Fruit fly (Drosophila melanogaster): ENCODE results near the gene CG5439.
A peak's percentile ranks its signal among the peaks of the same experiment; 100 is the strongest.

CG5439 gene

dm6 chr2L:13205256-13205655 is 28.3 kb downstream of the CG5439 start (continued):
- peak; percentile 29; the same call in 1 of the 3 replicates for TF ChIP-seq dysf (GFP tag; IDR thresholded peaks at IDR 0.05)
- TF ChIP-seq kni (GFP tag; optimal IDR thresholded peaks at IDR 0.05) = peak; percentile 83
- no peak for TF ChIP-seq Spps (tag; optimal IDR thresholded peaks at IDR 0.05)
- TF ChIP-seq zfh1 (GFP tag; IDR thresholded peaks at IDR 0.05) = 0 out of 3 replicates have a peak, but pooled peaks have one; percentile 28
- TF ChIP-seq Lim3 (GFP tag; IDR thresholded peaks at IDR 0.05) = no peak
- TF ChIP-seq pho (GFP tag; optimal IDR thresholded peaks at IDR 0.05) = peak; percentile 64
- peak; percentile 38 for TF ChIP-seq bcd (GFP tag; optimal IDR thresholded peaks at IDR 0.05)
- peak; percentile 57 for TF ChIP-seq CG4328 (GFP tag; optimal IDR thresholded peaks at IDR 0.05)
- TF ChIP-seq toy (GFP tag; IDR thresholded peaks at IDR 0.05) = no peak
- TF ChIP-seq CHES-1-like (GFP tag; optimal IDR thresholded peaks at IDR 0.05) = peak; percentile 8
- peak; percentile 75 for TF ChIP-seq Fer1 (GFP tag; optimal IDR thresholded peaks at IDR 0.05)
- TF ChIP-seq CG8765 (GFP tag; IDR thresholded peaks at IDR 0.05) = no peak
- 0 out of 2 replicates have a peak, but pooled peaks have one; percentile 9 for TF ChIP-seq CG14014 (GFP tag; IDR thresholded peaks at IDR 0.05)
- no peak for TF ChIP-seq CG10366 (GFP tag; IDR thresholded peaks at IDR 0.05)
- peak; percentile 76 for TF ChIP-seq gcm (GFP tag; optimal IDR thresholded peaks at IDR 0.05)
- no peak for TF ChIP-seq Bteb2 (GFP tag; optimal IDR thresholded peaks at IDR 0.05)
- TF ChIP-seq CG32532 (GFP tag; IDR thresholded peaks at IDR 0.05) = peak; percentile 43; the same call in 1 of the 2 replicates
- peak; percentile 18 for TF ChIP-seq Usf (GFP tag; optimal IDR thresholded peaks at IDR 0.05)
- no peak for TF ChIP-seq CG30020 (tag; optimal IDR thresholded peaks at IDR 0.05)
- no peak for TF ChIP-seq CG31388 (GFP tag; optimal IDR thresholded peaks at IDR 0.05)
- no peak for TF ChIP-seq CG17568 (GFP tag; optimal IDR thresholded peaks at IDR 0.05)
- TF ChIP-seq ash1 (GFP tag; optimal IDR thresholded peaks at IDR 0.05) = no peak
- 0 out of 2 replicates have a peak, but pooled peaks have one; percentile 20 for TF ChIP-seq rib (GFP tag; IDR thresholded peaks at IDR 0.05)
- peak; percentile 70; the same call in 2 of the 3 replicates for TF ChIP-seq gce (GFP tag; IDR thresholded peaks at IDR 0.05)
- TF ChIP-seq CG34422 (GFP tag; IDR thresholded peaks at IDR 0.05) = peak; percentile 70; the same call in 1 of the 3 replicates
- TF ChIP-seq sr (GFP tag; IDR thresholded peaks at IDR 0.05) = 0 out of 3 replicates have a peak, but pooled peaks have one; percentile 64
- peak; percentile 23 for TF ChIP-seq dmrt99B (tag; optimal IDR thresholded peaks at IDR 0.05)
- TF ChIP-seq NfI (GFP tag; optimal IDR thresholded peaks at IDR 0.05) = peak; percentile 19
- TF ChIP-seq Doc2 (GFP tag; IDR thresholded peaks at IDR 0.05) = no peak
- peak; percentile 5 for TF ChIP-seq fd64A (GFP tag; optimal IDR thresholded peaks at IDR 0.05)
- no peak for TF ChIP-seq bbx (GFP tag; IDR thresholded peaks at IDR 0.05; ENCODE audit: partially characterized antibody)
- TF ChIP-seq kah (GFP tag; optimal IDR thresholded peaks at IDR 0.05) = peak; percentile 26
- 0 out of 2 replicates have a peak, but pooled peaks have one; percentile 24 for TF ChIP-seq CG4730 (GFP tag; IDR thresholded peaks at IDR 0.05)
- TF ChIP-seq CG12659 (GFP tag; optimal IDR thresholded peaks at IDR 0.05) = peak; percentile 21
- TF ChIP-seq ATbp (GFP tag; optimal IDR thresholded peaks at IDR 0.05) = no peak
- no peak for TF ChIP-seq CG43689 (GFP tag; IDR thresholded peaks at IDR 0.05)
- TF ChIP-seq Hand (GFP tag; optimal IDR thresholded peaks at IDR 0.05) = peak; percentile 71
- TF ChIP-seq ci (GFP tag; IDR thresholded peaks at IDR 0.05) = peak; percentile 80; the same call in 1 of the 3 replicates
- peak; percentile 41 for TF ChIP-seq CG31365 (tag; optimal IDR thresholded peaks at IDR 0.05)
- no peak for TF ChIP-seq CG3847 (GFP tag; IDR thresholded peaks at IDR 0.05)
- TF ChIP-seq CG1832 (GFP tag; optimal IDR thresholded peaks at IDR 0.05) = no peak
- TF ChIP-seq Sox100B (GFP tag; optimal IDR thresholded peaks at IDR 0.05) = peak; percentile 9
- peak; percentile 53 for TF ChIP-seq CG11398 (GFP tag; optimal IDR thresholded peaks at IDR 0.05)
- TF ChIP-seq CG5180 (GFP tag; optimal IDR thresholded peaks at IDR 0.05) = peak; percentile 38
- no peak for TF ChIP-seq CG12219 (GFP tag; optimal IDR thresholded peaks at IDR 0.05)
- no peak for TF ChIP-seq CG4360 (GFP tag; IDR thresholded peaks at IDR 0.05)
- TF ChIP-seq Gug (GFP tag; IDR thresholded peaks at IDR 0.05) = no peak
- no peak for TF ChIP-seq CG3838 (GFP tag; optimal IDR thresholded peaks at IDR 0.05)
- TF ChIP-seq fd96Cb (tag; optimal IDR thresholded peaks at IDR 0.05) = no peak
- peak; percentile 30 for TF ChIP-seq CG17385 (GFP tag; optimal IDR thresholded peaks at IDR 0.05)
- no peak for TF ChIP-seq Sry-β (GFP tag; optimal IDR thresholded peaks at IDR 0.05)
